Fruit fly (Drosophila melanogaster): Measurements from ENCODE around the gene BBS5.

The BBS5 gene

dm6 chr3R:4809944-4810653 lies 6.0 kb upstream of the BBS5 start:
- no peak for TF ChIP-seq CG8478 (optimal IDR thresholded peaks at IDR 0.05)
- TF ChIP-seq CTCF (optimal IDR thresholded peaks at IDR 0.05), result no peak

dm6 chr3R:4811124-4811935 lies 4.8 kb upstream of the BBS5 start, which contains the start of gene Gmppb:
Gene Gmppb (plus strand): TSS chr3R:4811444.
- no peak for TF ChIP-seq CTCF (optimal IDR thresholded peaks at IDR 0.05)

- TF ChIP-seq CG8478 (optimal IDR thresholded peaks at IDR 0.05), result no peak
- TF ChIP-seq CTCF (optimal IDR thresholded peaks at IDR 0.05), result peak in 1 of 2 experiments; percentile 9
Measured at dm6 chr3R:4811936-4812534, 4.1 kb upstream of the BBS5 start, which contains the start of the genes Hus1-like and ctrip. Gene Hus1-like (minus strand): TSS chr3R:4812096. Gene ctrip (minus strand): TSS chr3R:4812096.

dm6 chr3R:4813172-4813716 lies 2.9 kb upstream of the BBS5 start:
- TF ChIP-seq CTCF (optimal IDR thresholded peaks at IDR 0.05) (no peak), CG8478 (optimal IDR thresholded peaks at IDR 0.05) (no peak)

- TF ChIP-seq CG8478 (optimal IDR thresholded peaks at IDR 0.05) (no peak), CTCF (optimal IDR thresholded peaks at IDR 0.05) (no peak)
Measured at dm6 chr3R:4814677-4815076, 1.4 kb upstream of the BBS5 start.

- TF ChIP-seq CG8478 (optimal IDR thresholded peaks at IDR 0.05), result no peak
- TF ChIP-seq CTCF (optimal IDR thresholded peaks at IDR 0.05), result no peak
Measured at dm6 chr3R:4821098-4821605, 5.0 kb downstream of the BBS5 start, which contains the start of gene CG14657. Gene CG14657 (minus strand): TSS chr3R:4821432.

dm6 chr3R:4825188-4825587 lies 9.1 kb downstream of the BBS5 start:
- TF ChIP-seq CTCF (optimal IDR thresholded peaks at IDR 0.05), result no peak
- TF ChIP-seq CG8478 (optimal IDR thresholded peaks at IDR 0.05), result no peak

- TF ChIP-seq CTCF (optimal IDR thresholded peaks at IDR 0.05) (peak in 1 of 2 experiments; percentile 17), CG8478 (optimal IDR thresholded peaks at IDR 0.05) (no peak)
Measured at dm6 chr3R:4830413-4830812, 14.3 kb downstream of the BBS5 start, which contains the start of gene CG14658. Gene CG14658 (minus strand): TSS chr3R:4830513.

- TF ChIP-seq CTCF (optimal IDR thresholded peaks at IDR 0.05), result no peak
Measured at dm6 chr3R:4831197-4831596, 15.1 kb downstream of the BBS5 start, which contains the start of gene CG14659. Gene CG14659 (minus strand): TSS chr3R:4831297.

- TF ChIP-seq CG8478 (optimal IDR thresholded peaks at IDR 0.05), result no peak
- TF ChIP-seq CTCF (optimal IDR thresholded peaks at IDR 0.05), result no peak
Measured at dm6 chr3R:4833636-4834035, 17.5 kb downstream of the BBS5 start.

dm6 chr3R:4835315-4835714 lies 19.2 kb downstream of the BBS5 start:
- peak; percentile 1 to 58 for TF ChIP-seq CTCF (optimal IDR thresholded peaks at IDR 0.05)
- peak; percentile 42 for TF ChIP-seq CG8478 (optimal IDR thresholded peaks at IDR 0.05)

dm6 chr3R:4840757-4841156 lies 24.6 kb downstream of the BBS5 start:
- TF ChIP-seq CTCF (optimal IDR thresholded peaks at IDR 0.05) (no peak), CG8478 (optimal IDR thresholded peaks at IDR 0.05) (no peak)

- TF ChIP-seq CTCF (optimal IDR thresholded peaks at IDR 0.05) (no peak), CG8478 (optimal IDR thresholded peaks at IDR 0.05) (no peak)
Measured at dm6 chr3R:4842958-4843357, 26.8 kb downstream of the BBS5 start.

- TF ChIP-seq CTCF (optimal IDR thresholded peaks at IDR 0.05) (no peak), CG8478 (optimal IDR thresholded peaks at IDR 0.05) (no peak)
Measured at dm6 chr3R:4845353-4845752, 29.2 kb downstream of the BBS5 start.

dm6 chr3R:4846194-4846593 lies 30.1 kb downstream of the BBS5 start:
- TF ChIP-seq CTCF (optimal IDR thresholded peaks at IDR 0.05), result no peak
- no peak for TF ChIP-seq CG8478 (optimal IDR thresholded peaks at IDR 0.05)
